Worm (Caenorhabditis elegans) whole organism, dauer: ENCODE measurements around the gene F41G3.10.
"Not testable (repeated sequence)": the region's sequence is repeated elsewhere in the genome, so short reads cannot be mapped to it uniquely, and the experiment has no call there.

Experiments used
- unc-62 ChIP-seq: sonication (generic microtip); optimal IDR thresholded peaks from 2 replicates; lab custom pipeline; 2017; ENCODE audit warnings: missing biosample characterization, missing genetic modification reagents, missing genetic modification characterization

The F41G3.10 gene

ce11 chrII:6749422-6749821 lies at the start of gene F41G3.10:
F41G3.10 (minus strand) TSS chrII:6749522.
- TF ChIP-seq unc-62, result no peak

- TF ChIP-seq unc-62, result no peak
These were observed 42.6 kb upstream of the F41G3.10 start, which contains the start of gene T13C2.2 for ce11 chrII:6791891-6792290. T13C2.2 (plus strand) TSS chrII:6792191.

ce11 chrII:6788672-6789298 lies 39.5 kb upstream of the F41G3.10 start, which contains the start of gene T13C2.3:
T13C2.3 (plus strand) TSS chrII:6789248.
- TF ChIP-seq unc-62, result no peak

ce11 chrII:6783377-6783829 lies 34.1 kb upstream of the F41G3.10 start, which contains the start of gene gldi-2:
gldi-2 (plus strand) TSS chrII:6783427.
- TF ChIP-seq unc-62, result no peak

ce11 chrII:6782738-6783163 lies 33.4 kb upstream of the F41G3.10 start:
- TF ChIP-seq unc-62, result no peak

ce11 chrII:6781983-6782382 lies 32.7 kb upstream of the F41G3.10 start:
- no peak for TF ChIP-seq unc-62

- no peak for TF ChIP-seq unc-62
These were observed 31.9 kb upstream of the F41G3.10 start for ce11 chrII:6781231-6781630.

- TF ChIP-seq unc-62, result no peak
These were observed 29.8 kb upstream of the F41G3.10 start, which contains the start of gene T13C2.7 for ce11 chrII:6779104-6779503. T13C2.7 (plus strand) TSS chrII:6779404.

- TF ChIP-seq unc-62, result no peak
These were observed 27.2 kb upstream of the F41G3.10 start, which contains the start of gene ssup-72 for ce11 chrII:6776418-6777034. ssup-72 (plus strand) TSS chrII:6776598.

ce11 chrII:6775076-6775475 lies 25.8 kb upstream of the F41G3.10 start, which contains the start of gene agr-1:
agr-1 (minus strand) TSS chrII:6775176.
- not testable (repeated sequence) for TF ChIP-seq unc-62

- TF ChIP-seq unc-62, result no peak
These were observed 23.2 kb upstream of the F41G3.10 start for ce11 chrII:6772482-6772881.

ce11 chrII:6770030-6770429 lies 20.7 kb upstream of the F41G3.10 start:
- TF ChIP-seq unc-62, result no peak

- no peak for TF ChIP-seq unc-62
These were observed 18.7 kb upstream of the F41G3.10 start, which contains the start of gene F41G3.18 for ce11 chrII:6768014-6768413. F41G3.18 (plus strand) TSS chrII:6768314.

ce11 chrII:6764734-6765133 lies 15.4 kb upstream of the F41G3.10 start, which contains the start of gene nlp-50:
nlp-50 (plus strand) TSS chrII:6765034.
- TF ChIP-seq unc-62, result no peak

- no peak for TF ChIP-seq unc-62
These were observed 6.9 kb upstream of the F41G3.10 start, which contains the start of gene F41G3.3 for ce11 chrII:6756232-6756631. F41G3.3 (plus strand) TSS chrII:6756532.

- TF ChIP-seq unc-62, result no peak
These were observed 5.4 kb upstream of the F41G3.10 start, which contains the start of the genes srx-95 and fis-1 for ce11 chrII:6754671-6755224. srx-95 (minus strand) TSS chrII:6754771. fis-1 (plus strand) TSS chrII:6755174.

- TF ChIP-seq unc-62, result no peak
These were observed 3.5 kb upstream of the F41G3.10 start, which contains the start of gene F41G3.21 for ce11 chrII:6752850-6753249. F41G3.21 (minus strand) TSS chrII:6752950.
